Worm (Caenorhabditis elegans): ENCODE measurements around the gene F38H12.5.

DNA sequence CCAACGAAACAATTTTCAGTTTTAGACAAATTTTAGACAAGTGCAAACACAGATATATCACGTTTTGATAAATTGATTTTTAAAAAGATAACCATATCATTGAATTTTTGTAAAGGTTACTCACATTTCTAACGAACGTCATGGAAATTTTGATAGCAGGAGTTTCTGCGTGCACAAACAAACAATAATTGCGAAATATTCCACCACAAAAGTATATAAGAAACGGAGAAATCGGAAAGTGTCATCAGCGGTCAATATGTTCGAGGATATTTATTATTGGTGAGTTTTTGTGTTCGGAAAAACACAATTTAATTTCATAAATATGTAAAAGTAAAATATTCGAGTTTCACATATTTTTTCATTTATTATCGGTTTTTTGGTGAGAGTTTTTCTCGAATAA, 48.5 kb downstream of the F38H12.5 start, which contains the start of gene C49G7.7:
- TF ChIP-seq elt-3 (tag; optimal IDR thresholded peaks at IDR 0.05) = no peak
- TF ChIP-seq snpc-4 (tag; optimal IDR thresholded peaks at IDR 0.05) = no peak
- no peak for TF ChIP-seq flh-1 (GFP tag; optimal IDR thresholded peaks at IDR 0.05)
- TF ChIP-seq pha-4 (tag; optimal IDR thresholded peaks at IDR 0.05) = no peak
- no peak for TF ChIP-seq unc-39 (tag; optimal IDR thresholded peaks at IDR 0.05)

Data from whole organism, mixed stage, embryonic.